Worm (Caenorhabditis elegans) whole organism, L4 larva: ENCODE data around the gene R02F2.4.

Experiments used
- duxl-1 ChIP-seq: sonication (generic microtip); optimal IDR thresholded peaks from 2 replicates; lab custom pipeline; 2016; ENCODE audit warnings: mild to moderate bottlenecking, missing genetic modification characterization, moderate library complexity, missing compliant biosample characterization; ENCODE audit not compliant: poor library complexity
- lsy-2 ChIP-seq, 2 experiments: fragments of 150-350 bp in 1 of 2; sonication (generic microtip) in 1 of 2; optimal IDR thresholded peaks; 2 replicates each; lab custom pipeline; 2014 to 2017; ENCODE audit warnings: missing biosample characterization in 2 of 2, missing genetic modification characterization in 2 of 2
- nhr-25 ChIP-seq: sonication (generic microtip); optimal IDR thresholded peaks from 2 replicates; lab custom pipeline; 2017; ENCODE audit warnings: missing genetic modification characterization, mild to moderate bottlenecking, missing compliant biosample characterization, antibody characterized with exemption, moderate library complexity, borderline replicate concordance; ENCODE audit not compliant: insufficient read depth
- saeg-2 ChIP-seq: fragments of 200-800 bp; sonication (Bioruptor generic); IDR thresholded peaks from 2 replicates; pipeline ENCODE4 v1.3.6; 2022; ENCODE audit warnings: missing genetic modification reagents, missing genetic modification characterization, missing compliant biosample characterization
- set-16 ChIP-seq: fragments of 200-800 bp; sonication (Bioruptor generic); IDR thresholded peaks from 2 replicates; pipeline ENCODE4 v1.3.6; 2022; ENCODE audit warnings: missing genetic modification reagents, missing genetic modification characterization, missing compliant biosample characterization
- snpc-4 ChIP-seq: fragments of 150-350 bp; optimal IDR thresholded peaks from 2 replicates; lab custom pipeline; 2014; ENCODE audit warnings: missing biosample characterization, missing genetic modification characterization
- vab-7 ChIP-seq: fragments of 200-800 bp; sonication (Bioruptor generic); IDR thresholded peaks from 2 replicates; pipeline ENCODE4 v1.3.6; 2022; ENCODE audit warnings: missing genetic modification reagents, missing genetic modification characterization, missing compliant biosample characterization
- ztf-7 ChIP-seq: fragments of 150-350 bp; optimal IDR thresholded peaks from 2 replicates; lab custom pipeline; 2014; ENCODE audit warnings: missing biosample characterization, missing genetic modification characterization

DNA sequence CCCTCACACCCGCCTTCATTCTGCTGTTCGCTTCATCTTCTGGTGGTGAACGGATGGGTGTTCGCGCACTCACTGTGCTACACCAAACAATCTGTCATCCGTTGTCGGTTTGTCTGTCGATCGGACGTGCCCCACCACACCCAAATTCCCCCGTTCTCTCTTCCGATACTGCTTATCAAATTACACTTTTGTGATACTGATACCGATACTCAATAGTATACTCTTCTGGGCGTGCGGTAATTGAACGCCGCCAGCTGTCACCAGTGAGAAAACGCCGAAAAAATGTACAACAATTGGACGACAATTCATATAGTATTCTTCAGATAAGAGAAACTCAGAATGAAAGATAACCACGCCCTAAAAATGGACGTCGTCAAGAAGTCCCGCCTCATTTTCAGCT lies 46.0 kb upstream of the R02F2.4 start:
- TF ChIP-seq duxl-1 (tag; lab: Kevin White, UChicago), result no peak
- TF ChIP-seq snpc-4, result no peak
- no peak for TF ChIP-seq set-16 (GFP tag; lab: Robert Waterston, UW)
- TF ChIP-seq vab-7 (GFP tag; lab: Robert Waterston, UW), result no peak
- no peak for TF ChIP-seq ztf-7 (tag; lab: Kevin White, UChicago)
- TF ChIP-seq nhr-25, result no peak
- TF ChIP-seq lsy-2 (tag; optimal IDR thresholded peaks at IDR 0.05; lab: Kevin White, UChicago), result no peak
- TF ChIP-seq saeg-2, result no peak
